Worm (Caenorhabditis elegans): ENCODE data around the gene C08E8.2.

C08E8.2 gene

DNA sequence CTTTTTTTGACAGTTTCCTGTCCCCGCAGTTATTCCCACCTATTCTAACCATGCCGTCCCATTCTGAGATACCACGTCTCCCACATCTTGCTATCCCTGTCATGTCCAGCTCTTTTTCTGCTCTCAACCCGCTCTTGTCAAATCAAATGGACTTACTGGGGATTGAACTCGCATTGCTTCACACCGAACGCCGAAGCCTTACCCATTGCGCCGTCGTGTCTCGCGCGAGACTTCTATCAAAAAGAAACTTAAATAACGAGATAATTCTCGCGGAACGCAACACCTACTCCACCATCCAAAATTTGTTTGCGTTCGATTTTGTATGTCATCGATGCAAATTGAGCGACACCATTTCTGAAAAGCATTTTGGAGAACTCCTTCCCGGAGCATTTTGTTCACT lies 11.4 kb downstream of the C08E8.2 start (continued):
- no peak for TF ChIP-seq ceh-40 (GFP tag; IDR thresholded peaks at IDR 0.05)
- no peak for TF ChIP-seq egl-44 (GFP tag; IDR thresholded peaks at IDR 0.05)
- no peak for TF ChIP-seq aptf-3 (GFP tag; IDR thresholded peaks at IDR 0.05)
- no peak for TF ChIP-seq ztf-25 (GFP tag; IDR thresholded peaks at IDR 0.05)
- TF ChIP-seq ZK185.1 (tag; optimal IDR thresholded peaks at IDR 0.05; ENCODE audit: poor library complexity, severe bottlenecking) = no peak
- peak; percentile 68 for TF ChIP-seq tbp1 (GFP tag; optimal IDR thresholded peaks at IDR 0.05)
- no peak for TF ChIP-seq nhr-90 (tag; optimal IDR thresholded peaks at IDR 0.05)
- TF ChIP-seq mcd-1 (GFP tag; IDR thresholded peaks at IDR 0.05) = no peak
- no peak for TF ChIP-seq egrh-3 (GFP tag; IDR thresholded peaks at IDR 0.05)
- TF ChIP-seq snpc-3.4 (tag; optimal IDR thresholded peaks at IDR 0.05) = no peak
- no peak for TF ChIP-seq ceh-79 (tag; optimal IDR thresholded peaks at IDR 0.05)
- TF ChIP-seq unc-62 (GFP tag; optimal IDR thresholded peaks at IDR 0.05) = no peak
- 0 out of 2 replicates have a peak, but pooled peaks have one; percentile 47 for TF ChIP-seq lin-26 (GFP tag; IDR thresholded peaks at IDR 0.05)
- no peak for TF ChIP-seq attf-3 (GFP tag; conservative IDR thresholded peaks at IDR 0.05)
- 0 out of 2 replicates have a peak, but pooled peaks have one; percentile 43 for TF ChIP-seq madf-3 (GFP tag; IDR thresholded peaks at IDR 0.05)
- TF ChIP-seq dpff-1 (tag; optimal IDR thresholded peaks at IDR 0.05) = no peak
- peak; percentile 33 for TF ChIP-seq rpc-1 (optimal IDR thresholded peaks at IDR 0.05)
- TF ChIP-seq rpc-1 (tag; optimal IDR thresholded peaks at IDR 0.05) = peak; percentile 63
- no peak for TF ChIP-seq zim-3 (tag; optimal IDR thresholded peaks at IDR 0.05)

- TF ChIP-seq nhr-27 (tag; optimal IDR thresholded peaks at IDR 0.05) (no peak), Y95B8A.8 (GFP tag; IDR thresholded peaks at IDR 0.05) (no peak)
Measured at ce11 chrV:18339807-18340206, 15.8 kb downstream of the C08E8.2 start, which contains the start of gene C08E8.10. Gene C08E8.10 (minus strand): TSS chrV:18339907.

DNA sequence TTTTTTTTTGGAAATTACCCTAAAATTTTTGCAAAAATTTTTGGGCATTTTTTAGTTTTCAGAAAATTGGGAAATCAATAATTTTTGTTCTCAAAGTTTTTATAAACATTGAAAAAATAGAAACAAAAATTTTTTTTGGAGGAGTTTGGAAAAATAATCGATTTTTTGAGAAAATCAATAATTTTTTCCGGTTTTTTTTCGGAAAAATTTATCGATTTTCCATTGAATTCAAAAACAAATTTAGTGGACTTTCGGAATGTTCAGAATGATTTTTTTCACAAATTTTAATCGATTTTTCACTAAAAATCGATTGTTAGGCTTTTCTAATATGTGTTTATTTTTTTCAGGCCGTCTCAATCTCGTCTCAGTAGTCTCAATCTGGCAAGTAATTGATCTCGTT lies 18.0 kb downstream of the C08E8.2 start:
- TF ChIP-seq madf-6 (GFP tag; IDR thresholded peaks at IDR 0.05) (no peak), sdz-38 (tag; optimal IDR thresholded peaks at IDR 0.05) (no peak), ceh-79 (tag; optimal IDR thresholded peaks at IDR 0.05) (no peak), C06A6.2 (GFP tag; conservative IDR thresholded peaks at IDR 0.05) (no peak), ztf-28 (GFP tag; IDR thresholded peaks at IDR 0.05) (no peak), cebp-2 (GFP tag; IDR thresholded peaks at IDR 0.05) (no peak), zfh-2 (GFP tag; conservative IDR thresholded peaks at IDR 0.05) (no peak), zim-3 (tag; optimal IDR thresholded peaks at IDR 0.05) (no peak), nhr-90 (tag; optimal IDR thresholded peaks at IDR 0.05) (no peak), madf-8 (GFP tag; conservative IDR thresholded peaks at IDR 0.05) (no peak), B0035.1 (tag; optimal IDR thresholded peaks at IDR 0.05) (no peak), bed-1 (GFP tag; IDR thresholded peaks at IDR 0.05) (no peak), attf-6 (GFP tag; IDR thresholded peaks at IDR 0.05) (no peak), efl-1 (GFP tag; optimal IDR thresholded peaks at IDR 0.05) (no peak), rcor-1 (GFP tag; IDR thresholded peaks at IDR 0.05) (no peak), ceh-40 (GFP tag; IDR thresholded peaks at IDR 0.05) (no peak), hrde-1 (tag; optimal IDR thresholded peaks at IDR 0.05; ENCODE audit: borderline replicate concordance) (no peak), gei-17 (GFP tag; optimal IDR thresholded peaks at IDR 0.05) (no peak), B0336.3 (GFP tag; IDR thresholded peaks at IDR 0.05) (no peak), hmg-1.2 (GFP tag; IDR thresholded peaks at IDR 0.05) (no peak)

Data from whole organism, young adult.